Fruit fly (Drosophila melanogaster) whole organism, adult: ENCODE results near the gene Ptp69D.

Source experiments
- CG5204 ChIP-seq: fragments of 200-800 bp; sonication (Bioruptor generic); optimal IDR thresholded peaks from 2 replicates; lab custom pipeline; 2016; ENCODE audit warnings: missing biosample characterization, missing genetic modification characterization
- Mnt ChIP-seq: fragments of 200-800 bp; sonication (Bioruptor generic); optimal IDR thresholded peaks from 2 replicates; lab custom pipeline; 2016; ENCODE audit warnings: missing biosample characterization, mild to moderate bottlenecking, missing genetic modification characterization
- kay ChIP-seq: fragments of 200-800 bp; sonication (Bioruptor generic); peaks from one replicate; lab custom pipeline; 2016; ENCODE audit warnings: missing biosample characterization, missing genetic modification characterization, borderline replicate concordance
- ovo ChIP-seq: fragments of 200-800 bp; sonication (Bioruptor generic); optimal IDR thresholded peaks from 2 replicates; lab custom pipeline; 2016; ENCODE audit warnings: missing biosample characterization, missing genetic modification characterization
- toe ChIP-seq: fragments of 200-800 bp; sonication (Bioruptor generic); optimal IDR thresholded peaks from 2 replicates; lab custom pipeline; 2016; ENCODE audit warnings: missing biosample characterization, missing genetic modification characterization

DNA sequence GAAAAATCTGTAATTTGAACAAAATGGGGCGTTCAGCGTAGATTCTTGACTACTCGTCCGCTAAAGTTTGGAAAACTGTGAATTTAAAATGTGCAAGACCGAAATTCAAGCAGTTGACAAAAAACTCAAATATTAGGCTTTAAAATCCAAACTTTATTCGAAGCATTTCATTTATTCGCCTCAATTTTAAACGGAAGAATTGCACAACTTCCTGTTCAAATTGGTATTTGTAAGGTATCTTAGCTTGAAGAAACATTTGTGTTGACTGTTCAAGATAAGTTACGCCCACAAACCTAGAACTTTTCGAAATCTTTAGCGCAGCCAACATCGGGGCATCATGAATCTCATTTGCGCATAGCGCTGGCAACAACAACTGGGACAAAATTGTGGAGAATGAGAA lies 43.9 kb downstream of the Ptp69D start, which contains the start of gene CG32106:
- TF ChIP-seq CG5204 (GFP tag; lab: Kevin White, UChicago) = no peak
- no peak for TF ChIP-seq ovo (GFP tag; lab: Kevin White, UChicago)
- no peak for TF ChIP-seq Mnt (GFP tag; lab: Kevin White, UChicago)
- no peak for TF ChIP-seq toe (GFP tag; lab: Kevin White, UChicago)
- no peak for TF ChIP-seq kay
